Worm (Caenorhabditis elegans): ENCODE measurements around the gene nmr-2.

DNA sequence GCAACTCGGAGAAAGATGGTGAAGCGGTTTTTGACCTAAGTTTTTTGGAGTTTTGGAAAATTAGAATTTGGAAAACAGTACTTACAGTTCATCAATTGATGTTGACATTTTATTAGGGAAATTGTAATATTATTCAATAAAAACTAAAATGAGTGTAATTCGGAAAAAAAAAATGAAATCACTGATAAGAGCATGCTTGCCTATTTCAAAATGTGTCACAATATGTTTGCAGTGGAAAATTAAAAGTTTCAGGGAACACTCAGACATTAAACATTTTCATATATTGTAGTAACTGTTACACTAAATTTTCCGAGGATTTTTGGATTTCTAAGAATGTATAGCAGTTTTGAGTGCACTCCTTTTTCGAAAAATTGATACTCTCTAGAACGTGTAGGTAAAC lies 40.9 kb upstream of the nmr-2 start, which contains the start of the genes fbxa-82 and C25D7.5:
- TF ChIP-seq cog-1 (tag; optimal IDR thresholded peaks at IDR 0.05) (no peak), med-1 (GFP tag; optimal IDR thresholded peaks at IDR 0.05; ENCODE audit: insufficient read depth) (no peak), ztf-29 (GFP tag; IDR thresholded peaks at IDR 0.05) (no peak)

All from whole organism, midembryonic.